Fruit fly (Drosophila melanogaster): ENCODE results near the gene CG12947.

- no peak for TF ChIP-seq cic (GFP tag; optimal IDR thresholded peaks at IDR 0.05)
- no peak for TF ChIP-seq CG33017 (tag; optimal IDR thresholded peaks at IDR 0.05)
- no peak for TF ChIP-seq CG7045 (GFP tag; optimal IDR thresholded peaks at IDR 0.05)
- no peak for TF ChIP-seq Clk (GFP tag; optimal IDR thresholded peaks at IDR 0.05)
Observed at dm6 chr3R:9770127-9770526, 9.7 kb upstream of the CG12947 start.

Measured in whole organism, adult.